Fruit fly (Drosophila melanogaster): Measurements from ENCODE around the gene beta-Spec.

- TF ChIP-seq psq (optimal IDR thresholded peaks at IDR 0.05) (no peak), usp (GFP tag; optimal IDR thresholded peaks at IDR 0.05) (no peak), CG8478 (optimal IDR thresholded peaks at IDR 0.05) (no peak)
Observed at dm6 chrX:17624983-17625401, 32.2 kb upstream of the beta-Spec start.
